Worm (Caenorhabditis elegans) whole organism, L2 larva: ENCODE measurements around the gene dpy-22.

Experiments
- R02D3.7 ChIP-seq: fragments of 150-350 bp; optimal IDR thresholded peaks from 2 replicates; lab custom pipeline; 2014; ENCODE audit warnings: missing biosample characterization, missing genetic modification characterization
- ama-1 ChIP-seq: fragments of 150-350 bp; optimal IDR thresholded peaks from 2 replicates; lab custom pipeline; 2018; ENCODE audit warnings: inconsistent platforms
- ceh-82 ChIP-seq: fragments of 150-350 bp; optimal IDR thresholded peaks from 2 replicates; lab custom pipeline; 2014; ENCODE audit warnings: missing biosample characterization, missing genetic modification characterization
- crh-2 ChIP-seq: sonication (generic microtip); optimal IDR thresholded peaks from 2 replicates; lab custom pipeline; 2017; ENCODE audit warnings: missing biosample characterization, missing genetic modification characterization
- dmd-4 ChIP-seq: sonication (generic microtip); optimal IDR thresholded peaks from 2 replicates; lab custom pipeline; 2017; ENCODE audit warnings: missing biosample characterization, missing genetic modification characterization
- nhr-21 ChIP-seq: fragments of 150-350 bp; optimal IDR thresholded peaks from 2 replicates; lab custom pipeline; 2014; ENCODE audit warnings: missing biosample characterization, missing genetic modification characterization
- ztf-1 ChIP-seq: fragments of 200-800 bp; sonication (Bioruptor generic); conservative IDR thresholded peaks from 2 replicates; pipeline ENCODE4 v1.3.6; 2022; ENCODE audit warnings: missing genetic modification characterization, missing compliant biosample characterization
- ztf-4 ChIP-seq: fragments of 150-350 bp; optimal IDR thresholded peaks from 2 replicates; lab custom pipeline; 2014; ENCODE audit warnings: missing biosample characterization, missing genetic modification characterization

ce11 chrX:9789110-9789509, 33.0 kb downstream of the dpy-22 start, which contains the start of gene F36G3.1:
- TF ChIP-seq crh-2 (tag; lab: Kevin White, UChicago): no peak
- no peak for TF ChIP-seq ztf-1
- no peak for TF ChIP-seq ceh-82 (tag; lab: Kevin White, UChicago)
- no peak for TF ChIP-seq ama-1 (lab: Kevin White, UChicago)
- no peak for TF ChIP-seq dmd-4 (tag; lab: Kevin White, UChicago)
- no peak for TF ChIP-seq R02D3.7 (tag; lab: Kevin White, UChicago)
- no peak for TF ChIP-seq nhr-21 (tag; lab: Kevin White, UChicago)
- TF ChIP-seq ztf-4 (tag; lab: Kevin White, UChicago): no peak
